Fruit fly (Drosophila melanogaster): ENCODE results near the gene robl37BC.

Gene robl37BC

DNA sequence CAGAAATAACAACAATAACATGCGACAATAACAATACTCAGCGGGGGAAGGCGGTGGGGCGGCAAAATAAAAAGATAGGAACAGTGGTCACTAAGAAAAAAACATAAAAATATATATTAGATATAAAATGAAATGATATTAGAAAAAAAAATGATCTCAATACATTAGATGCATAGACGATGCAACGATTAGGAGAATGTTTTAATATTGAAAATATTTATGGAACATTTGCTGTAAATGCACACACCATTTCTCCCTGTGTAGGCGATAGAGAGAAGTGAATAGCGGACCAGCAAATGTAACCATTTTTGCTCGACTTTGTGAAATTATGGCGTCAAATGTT, 44.5 kb upstream of the robl37BC start (continued):
- TF ChIP-seq Oli (tag; optimal IDR thresholded peaks at IDR 0.05): peak; percentile 73
- TF ChIP-seq ttk (GFP tag; IDR thresholded peaks at IDR 0.05): peak; percentile 84
- TF ChIP-seq CG31365 (tag; optimal IDR thresholded peaks at IDR 0.05): peak; percentile 44
- no peak for TF ChIP-seq CG15479 (GFP tag; optimal IDR thresholded peaks at IDR 0.05)
- TF ChIP-seq CG12155 (GFP tag; optimal IDR thresholded peaks at IDR 0.05): peak; percentile 59
- peak; percentile 63; the same call in 1 of the 3 replicates for TF ChIP-seq CG2199 (GFP tag; IDR thresholded peaks at IDR 0.05)
- no peak for TF ChIP-seq Dp (GFP tag; optimal IDR thresholded peaks at IDR 0.05)
- peak; percentile 33 for TF ChIP-seq Usf (GFP tag; optimal IDR thresholded peaks at IDR 0.05)
- TF ChIP-seq CG7357 (GFP tag; IDR thresholded peaks at IDR 0.05): peak; percentile 77
- peak; percentile 85 for TF ChIP-seq CG13894 (tag; optimal IDR thresholded peaks at IDR 0.05)
- peak; percentile 95 for TF ChIP-seq Taf1 (GFP tag; IDR thresholded peaks at IDR 0.05)
- TF ChIP-seq CG3847 (GFP tag; IDR thresholded peaks at IDR 0.05): peak; percentile 93
- TF ChIP-seq Hr78 (GFP tag; optimal IDR thresholded peaks at IDR 0.05): no peak
- TF ChIP-seq ato (GFP tag; IDR thresholded peaks at IDR 0.05; ENCODE audit: partially characterized antibody): no peak
- TF ChIP-seq Xbp1 (GFP tag; optimal IDR thresholded peaks at IDR 0.05): peak; percentile 73
- TF ChIP-seq unpg (GFP tag; optimal IDR thresholded peaks at IDR 0.05): peak; percentile 79
- TF ChIP-seq Ets65A (GFP tag): peak; percentile 89
- no peak for TF ChIP-seq amos (GFP tag; IDR thresholded peaks at IDR 0.05; ENCODE audit: partially characterized antibody)
- no peak for TF ChIP-seq CG1529 (GFP tag; optimal IDR thresholded peaks at IDR 0.05)
- TF ChIP-seq dmrt99B (tag; optimal IDR thresholded peaks at IDR 0.05): peak; percentile 76
- peak; percentile 69 for TF ChIP-seq HmgZ (tag; optimal IDR thresholded peaks at IDR 0.05)
- peak; percentile 88 for TF ChIP-seq seq (GFP tag; IDR thresholded peaks at IDR 0.05)
- peak; percentile 63 for TF ChIP-seq CG17568 (GFP tag; optimal IDR thresholded peaks at IDR 0.05)
- peak; percentile 68 for TF ChIP-seq CG10209 (GFP tag; optimal IDR thresholded peaks at IDR 0.05)
- peak; percentile 80 for TF ChIP-seq CG9817 (tag; optimal IDR thresholded peaks at IDR 0.05)
- no peak for TF ChIP-seq Sin3A (optimal IDR thresholded peaks at IDR 0.05)
- TF ChIP-seq CG6813 (GFP tag; optimal IDR thresholded peaks at IDR 0.05): peak; percentile 74
- no peak for TF ChIP-seq CG8478 (optimal IDR thresholded peaks at IDR 0.05)
- peak; percentile 77 for TF ChIP-seq CG8924 (tag; optimal IDR thresholded peaks at IDR 0.05)
- TF ChIP-seq ind (GFP tag; optimal IDR thresholded peaks at IDR 0.05): peak; percentile 86
- no peak for TF ChIP-seq her (GFP tag; optimal IDR thresholded peaks at IDR 0.05)
- peak; percentile 88 for TF ChIP-seq CG6689 (GFP tag; IDR thresholded peaks at IDR 0.05)
- TF ChIP-seq sug (tag; optimal IDR thresholded peaks at IDR 0.05): peak; percentile 87

DNA sequence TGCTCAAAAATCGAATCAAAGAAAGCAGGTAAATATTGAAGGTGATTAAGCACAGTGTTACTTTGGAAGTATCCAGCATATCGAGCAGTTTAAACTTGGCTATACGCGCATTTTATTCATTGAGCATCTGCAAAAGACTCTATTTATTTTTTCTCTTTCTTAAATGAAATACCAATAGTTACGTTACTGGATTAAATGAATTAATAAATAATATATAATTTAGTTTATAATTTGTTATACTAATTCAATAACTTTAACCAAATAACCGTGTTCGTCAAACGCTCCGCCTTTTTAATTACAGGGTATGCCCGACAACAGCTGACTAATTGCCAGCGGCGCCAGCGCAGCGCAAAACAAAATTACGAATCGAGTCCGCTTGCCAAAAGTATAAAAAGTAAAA, 43.8 kb upstream of the robl37BC start:
- peak; percentile 23; the same call in 1 of the 2 replicates for TF ChIP-seq gsb (GFP tag; IDR thresholded peaks at IDR 0.05)
- TF ChIP-seq Trl (optimal IDR thresholded peaks at IDR 0.05): no peak
- no peak for TF ChIP-seq Trl (GFP tag; optimal IDR thresholded peaks at IDR 0.05)
- TF ChIP-seq run (tag; optimal IDR thresholded peaks at IDR 0.05): no peak
- TF ChIP-seq tin (GFP tag; optimal IDR thresholded peaks at IDR 0.05): no peak
- TF ChIP-seq CG11247 (GFP tag; IDR thresholded peaks at IDR 0.05): no peak
- TF ChIP-seq CG18011 (GFP tag; optimal IDR thresholded peaks at IDR 0.05): no peak
- TF ChIP-seq CG11398 (GFP tag; optimal IDR thresholded peaks at IDR 0.05): no peak
- no peak for TF ChIP-seq CrebB (tag; optimal IDR thresholded peaks at IDR 0.05)
- TF ChIP-seq CG3838 (GFP tag; optimal IDR thresholded peaks at IDR 0.05): no peak
- TF ChIP-seq psq (GFP tag; optimal IDR thresholded peaks at IDR 0.05): no peak
- no peak for TF ChIP-seq CG1603 (tag; optimal IDR thresholded peaks at IDR 0.05)
- no peak for TF ChIP-seq br (optimal IDR thresholded peaks at IDR 0.05)
- no peak for TF ChIP-seq sqz (GFP tag; optimal IDR thresholded peaks at IDR 0.05)
- TF ChIP-seq CG7928 (GFP tag; optimal IDR thresholded peaks at IDR 0.05): no peak
- TF ChIP-seq twi (tag; optimal IDR thresholded peaks at IDR 0.05): no peak
- peak; percentile 65 for TF ChIP-seq CG13296 (GFP tag; optimal IDR thresholded peaks at IDR 0.05)
- TF ChIP-seq ttk (GFP tag; IDR thresholded peaks at IDR 0.05): no peak
- no peak for TF ChIP-seq CG17612 (GFP tag; IDR thresholded peaks at IDR 0.05)
- TF ChIP-seq CG13624 (GFP tag; optimal IDR thresholded peaks at IDR 0.05): no peak
- no peak for TF ChIP-seq hkb (optimal IDR thresholded peaks at IDR 0.05)
- TF ChIP-seq hkb (GFP tag; IDR thresholded peaks at IDR 0.05): peak; percentile 48; the same call in 1 of the 2 replicates
- peak; percentile 27 for TF ChIP-seq Blimp-1 (GFP tag; optimal IDR thresholded peaks at IDR 0.05)

All from whole organism, embryonic.